Worm (Caenorhabditis elegans) whole organism, L1 larva: ENCODE measurements around the gene F53A9.6.

Source experiments
- C04F5.9 ChIP-seq: sonication (generic microtip); optimal IDR thresholded peaks from 2 replicates; lab custom pipeline; 2016; ENCODE audit warnings: missing genetic modification characterization, missing compliant biosample characterization
- C16A3.4 ChIP-seq: fragments of 150-350 bp; optimal IDR thresholded peaks from 2 replicates; lab custom pipeline; 2014; ENCODE audit warnings: missing biosample characterization, missing genetic modification characterization
- aha-1 ChIP-seq: fragments of 150-350 bp; optimal IDR thresholded peaks from 2 replicates; lab custom pipeline; 2014; ENCODE audit warnings: missing biosample characterization, missing genetic modification characterization
- alr-1 ChIP-seq: fragments of 200-800 bp; sonication (Bioruptor generic); optimal IDR thresholded peaks from 2 replicates; lab custom pipeline; 2018; ENCODE audit warnings: borderline replicate concordance, mild to moderate bottlenecking, missing genetic modification characterization, missing compliant biosample characterization
- blmp-1 ChIP-seq: fragments of 150-350 bp; optimal IDR thresholded peaks from 2 replicates; lab custom pipeline; 2014; ENCODE audit warnings: missing biosample characterization, missing genetic modification characterization
- ceh-63 ChIP-seq: fragments of 200-800 bp; sonication (Bioruptor generic); optimal IDR thresholded peaks from 2 replicates; lab custom pipeline; 2018; ENCODE audit warnings: mild to moderate bottlenecking, missing genetic modification characterization, missing compliant biosample characterization
- ceh-90 ChIP-seq: sonication (generic microtip); optimal IDR thresholded peaks from 2 replicates; lab custom pipeline; 2016; ENCODE audit warnings: missing genetic modification characterization, missing compliant biosample characterization
- ces-1 ChIP-seq: fragments of 150-350 bp; optimal IDR thresholded peaks from 2 replicates; lab custom pipeline; 2014; ENCODE audit warnings: missing biosample characterization, missing genetic modification reagents, missing genetic modification characterization
- dpl-1 ChIP-seq, 3 experiments: fragments of 150-350 bp in 2 of 3; sonication (generic microtip) in 1 of 3; optimal IDR thresholded peaks; 2 replicates each; lab custom pipeline; 2014 to 2017; ENCODE audit warnings: missing biosample characterization in 3 of 3, missing genetic modification characterization in 3 of 3, missing genetic modification reagents in 3 of 3
- dsc-1 ChIP-seq: sonication (generic microtip); optimal IDR thresholded peaks from 2 replicates; lab custom pipeline; 2016; ENCODE audit warnings: mild to moderate bottlenecking, missing genetic modification characterization, missing compliant biosample characterization
- efl-1 ChIP-seq, 4 experiments: fragments of 150-350 bp; optimal IDR thresholded peaks in 3 of 4; peaks in 1 of 4; 1 replicate in 1 of 4; 2 replicates in 3 of 4; lab custom pipeline; 2014; ENCODE audit warnings: missing biosample characterization in 2 of 4, missing genetic modification characterization in 2 of 4, missing genetic modification reagents in 2 of 4
- efl-3 ChIP-seq: fragments of 200-800 bp; sonication (Bioruptor generic); optimal IDR thresholded peaks from 2 replicates; lab custom pipeline; 2018; ENCODE audit warnings: mild to moderate bottlenecking, missing genetic modification characterization, missing compliant biosample characterization
- elt-3 ChIP-seq, 6 experiments: fragments of 150-350 bp in 1 of 6; sonication (generic microtip); optimal IDR thresholded peaks; 2 replicates each; lab custom pipeline; 2017 to 2018; ENCODE audit warnings: missing biosample characterization in 6 of 6, missing genetic modification characterization in 6 of 6, inconsistent platforms in 1 of 6
- fkh-8 ChIP-seq: sonication (generic microtip); optimal IDR thresholded peaks from 2 replicates; lab custom pipeline; 2016; ENCODE audit warnings: mild to moderate bottlenecking, missing genetic modification characterization, missing compliant biosample characterization
- fos-1 ChIP-seq: fragments of 150-350 bp; optimal IDR thresholded peaks from 2 replicates; lab custom pipeline; 2014; ENCODE audit warnings: missing biosample characterization, missing genetic modification characterization
- hlh-17 ChIP-seq: fragments of 200-800 bp; sonication (Bioruptor generic); optimal IDR thresholded peaks from 2 replicates; lab custom pipeline; 2018; ENCODE audit warnings: missing genetic modification characterization, mild to moderate bottlenecking, missing compliant biosample characterization, moderate library complexity, borderline replicate concordance
- hlh-4 ChIP-seq: sonication (generic microtip); optimal IDR thresholded peaks from 2 replicates; lab custom pipeline; 2016; ENCODE audit warnings: mild to moderate bottlenecking, missing genetic modification characterization, missing compliant biosample characterization
- jun-1 ChIP-seq: fragments of 150-350 bp; optimal IDR thresholded peaks from 2 replicates; lab custom pipeline; 2014; ENCODE audit warnings: missing biosample characterization, missing genetic modification reagents, missing genetic modification characterization
- lin-13 ChIP-seq: fragments of 150-350 bp; optimal IDR thresholded peaks from 2 replicates; lab custom pipeline; 2014; ENCODE audit warnings: missing biosample characterization, missing genetic modification reagents, missing genetic modification characterization
- lin-14 ChIP-seq: fragments of 200-800 bp; sonication (Bioruptor generic); optimal IDR thresholded peaks from 2 replicates; lab custom pipeline; 2018; ENCODE audit warnings: mild to moderate bottlenecking, missing genetic modification characterization, moderate library complexity, missing compliant biosample characterization
- lin-15B ChIP-seq: fragments of 150-350 bp; sonication (generic microtip); optimal IDR thresholded peaks from 3 replicates; lab custom pipeline; 2014; ENCODE audit warnings: missing biosample characterization, missing genetic modification characterization
- lin-35 ChIP-seq, 2 experiments: fragments of 150-350 bp; optimal IDR thresholded peaks; 2 replicates each; lab custom pipeline; 2014; ENCODE audit warnings: missing biosample characterization in 2 of 2, missing genetic modification characterization in 2 of 2, missing genetic modification reagents in 2 of 2
- lin-39 ChIP-seq: fragments of 150-350 bp; optimal IDR thresholded peaks from 2 replicates; lab custom pipeline; 2014; ENCODE audit warnings: missing biosample characterization, missing genetic modification reagents, missing genetic modification characterization
- lir-3 ChIP-seq: sonication (generic microtip); optimal IDR thresholded peaks from 2 replicates; lab custom pipeline; 2016; ENCODE audit warnings: mild to moderate bottlenecking, missing genetic modification characterization, moderate library complexity, missing compliant biosample characterization; ENCODE audit not compliant: poor library complexity
- lsy-2 ChIP-seq, 2 experiments: fragments of 150-350 bp; optimal IDR thresholded peaks; 2 replicates each; lab custom pipeline; 2014; ENCODE audit warnings: missing biosample characterization in 2 of 2, missing genetic modification characterization in 2 of 2
- mab-9 ChIP-seq: fragments of 200-800 bp; sonication (Bioruptor generic); IDR thresholded peaks from 2 replicates; pipeline ENCODE4 v1.3.6; 2022; ENCODE audit warnings: missing genetic modification reagents, missing genetic modification characterization, missing compliant biosample characterization
- mdl-1 ChIP-seq, 2 experiments: fragments of 150-350 bp; optimal IDR thresholded peaks; 2 replicates each; lab custom pipeline; 2014 to 2017; ENCODE audit warnings: missing biosample characterization in 2 of 2, missing genetic modification characterization in 2 of 2, inconsistent platforms in 1 of 2
- mep-1 ChIP-seq: fragments of 150-350 bp; optimal IDR thresholded peaks from 2 replicates; lab custom pipeline; 2014; ENCODE audit warnings: missing biosample characterization, missing genetic modification characterization
- nhr-11 ChIP-seq: fragments of 150-350 bp; optimal IDR thresholded peaks from 2 replicates; lab custom pipeline; 2014; ENCODE audit warnings: missing biosample characterization, missing genetic modification characterization
- nhr-19 ChIP-seq: fragments of 200-800 bp; sonication (Bioruptor generic); conservative IDR thresholded peaks from 2 replicates; pipeline ENCODE4 v1.3.6; 2022; ENCODE audit warnings: missing genetic modification characterization, missing compliant biosample characterization
- nhr-20 ChIP-seq: sonication (generic microtip); optimal IDR thresholded peaks from 2 replicates; lab custom pipeline; 2016; ENCODE audit warnings: mild to moderate bottlenecking, missing genetic modification characterization, missing compliant biosample characterization
- nhr-237 ChIP-seq: fragments of 150-350 bp; optimal IDR thresholded peaks from 2 replicates; lab custom pipeline; 2014; ENCODE audit warnings: missing biosample characterization, missing genetic modification characterization
- nhr-28 ChIP-seq: fragments of 150-350 bp; optimal IDR thresholded peaks from 2 replicates; lab custom pipeline; 2014; ENCODE audit warnings: missing biosample characterization, missing genetic modification characterization
- nhr-71 ChIP-seq: sonication (generic microtip); optimal IDR thresholded peaks from 2 replicates; lab custom pipeline; 2016; ENCODE audit warnings: mild to moderate bottlenecking, missing genetic modification characterization, moderate library complexity, missing compliant biosample characterization
- nhr-77 ChIP-seq: fragments of 150-350 bp; optimal IDR thresholded peaks from 2 replicates; lab custom pipeline; 2014; ENCODE audit warnings: missing biosample characterization, missing genetic modification characterization
- nhr-85 ChIP-seq: sonication (generic microtip); peaks from one replicate; lab custom pipeline; 2016; ENCODE audit warnings: missing genetic modification characterization, inconsistent platforms, missing compliant biosample characterization
- nhr-90 ChIP-seq: sonication (generic microtip); optimal IDR thresholded peaks from 2 replicates; lab custom pipeline; 2016; ENCODE audit warnings: mild to moderate bottlenecking, missing genetic modification characterization, missing compliant biosample characterization; ENCODE audit not compliant: poor library complexity
- snpc-4 ChIP-seq: fragments of 150-350 bp; optimal IDR thresholded peaks from 2 replicates; lab custom pipeline; 2014; ENCODE audit warnings: missing biosample characterization, missing genetic modification characterization
- snu-23 ChIP-seq: sonication (generic microtip); optimal IDR thresholded peaks from 2 replicates; lab custom pipeline; 2016; ENCODE audit warnings: missing genetic modification characterization, missing compliant biosample characterization
- tbx-2 ChIP-seq: sonication (generic microtip); optimal IDR thresholded peaks from 2 replicates; lab custom pipeline; 2016; ENCODE audit warnings: missing genetic modification characterization, missing compliant biosample characterization
- unc-30 ChIP-seq: sonication (generic microtip); optimal IDR thresholded peaks from 2 replicates; lab custom pipeline; 2017; ENCODE audit warnings: missing biosample characterization, missing genetic modification characterization
- unc-98 ChIP-seq: fragments of 200-800 bp; sonication (Bioruptor generic); IDR thresholded peaks from 2 replicates; pipeline ENCODE4 v1.3.6; 2022; ENCODE audit warnings: missing genetic modification characterization, missing compliant biosample characterization
- zag-1 ChIP-seq: fragments of 150-350 bp; optimal IDR thresholded peaks from 2 replicates; lab custom pipeline; 2014; ENCODE audit warnings: missing biosample characterization, missing genetic modification characterization
- zip-4 ChIP-seq: fragments of 200-800 bp; sonication (Bioruptor generic); optimal IDR thresholded peaks from 2 replicates; lab custom pipeline; 2018; ENCODE audit warnings: mild to moderate bottlenecking, missing genetic modification characterization, moderate library complexity, missing compliant biosample characterization
- ztf-4 ChIP-seq: fragments of 150-350 bp; optimal IDR thresholded peaks from 2 replicates; lab custom pipeline; 2014; ENCODE audit warnings: missing biosample characterization, missing genetic modification characterization

Gene F53A9.6

DNA sequence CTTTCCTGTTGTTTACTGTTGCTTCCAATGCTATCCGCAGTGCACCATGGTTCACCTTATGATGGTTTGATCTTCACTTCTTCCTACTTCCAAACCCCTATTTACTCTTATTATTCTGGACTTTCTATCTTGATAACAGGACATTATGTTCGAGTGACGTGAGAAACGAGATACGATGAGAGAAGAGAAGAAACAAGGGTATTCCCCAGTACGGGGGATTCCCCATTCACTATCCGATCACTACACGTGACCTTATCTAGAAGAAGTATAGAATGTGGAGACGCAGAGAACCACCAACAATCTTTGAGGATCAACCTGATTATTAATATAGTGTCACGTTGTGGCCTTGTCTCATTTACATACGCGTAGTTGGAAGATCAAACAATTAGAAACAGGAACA lies 38.9 kb upstream of the F53A9.6 start:
- TF ChIP-seq C04F5.9 (tag; lab: Kevin White, UChicago) (no peak), mab-9 (no peak), ces-1 (no peak), mep-1 (tag; lab: Kevin White, UChicago) (peak; percentile 4), mdl-1 (tag; optimal IDR thresholded peaks at IDR 0.05; lab: Kevin White, UChicago) (peak in 1 of 2 experiments; percentile 61), nhr-90 (tag; lab: Kevin White, UChicago) (peak; percentile 20), elt-3 (tag; optimal IDR thresholded peaks at IDR 0.05; lab: Kevin White, UChicago) (peak in 3 of 6 experiments; percentile 13 to 93 (median 75)), nhr-77 (no peak), nhr-71 (tag; lab: Kevin White, UChicago) (peak; percentile 58), nhr-20 (peak; percentile 60), lin-35 (GFP tag; optimal IDR thresholded peaks at IDR 0.05; lab: Kevin White, UChicago) (peak in 1 of 2 experiments; percentile 19), nhr-28 (tag; lab: Kevin White, UChicago) (no peak), dpl-1 (GFP tag; optimal IDR thresholded peaks at IDR 0.05; lab: Kevin White, UChicago) (no peak), lin-13 (GFP tag; lab: Kevin White, UChicago) (no peak), lin-39 (tag; lab: Kevin White, UChicago) (no peak), nhr-19 (GFP tag; lab: Robert Waterston, UW) (peak; percentile 25), blmp-1 (tag; lab: Kevin White, UChicago) (peak; percentile 89), lin-15B (tag; lab: Kevin White, UChicago) (no peak), nhr-85 (peak; percentile 90), efl-3 (GFP tag; lab: Kevin White, UChicago) (no peak), lsy-2 (tag; optimal IDR thresholded peaks at IDR 0.05; lab: Kevin White, UChicago) (peak in 1 of 2 experiments; percentile 27), nhr-11 (tag; lab: Kevin White, UChicago) (no peak), ztf-4 (peak; percentile 11), lir-3 (no peak), tbx-2 (tag; lab: Kevin White, UChicago) (peak; percentile 13), C16A3.4 (peak; percentile 21), dsc-1 (tag; lab: Kevin White, UChicago) (no peak), lin-14 (GFP tag; lab: Kevin White, UChicago) (peak; percentile 52), zag-1 (tag; lab: Kevin White, UChicago) (no peak), unc-30 (tag; lab: Kevin White, UChicago) (no peak), aha-1 (no peak), fkh-8 (tag; lab: Kevin White, UChicago) (no peak), hlh-4 (no peak), snu-23 (GFP tag; lab: Kevin White, UChicago) (peak; percentile 36), ceh-90 (tag; lab: Kevin White, UChicago) (no peak)
- TF ChIP-seq, all 84 proteins: peak for 16

DNA sequence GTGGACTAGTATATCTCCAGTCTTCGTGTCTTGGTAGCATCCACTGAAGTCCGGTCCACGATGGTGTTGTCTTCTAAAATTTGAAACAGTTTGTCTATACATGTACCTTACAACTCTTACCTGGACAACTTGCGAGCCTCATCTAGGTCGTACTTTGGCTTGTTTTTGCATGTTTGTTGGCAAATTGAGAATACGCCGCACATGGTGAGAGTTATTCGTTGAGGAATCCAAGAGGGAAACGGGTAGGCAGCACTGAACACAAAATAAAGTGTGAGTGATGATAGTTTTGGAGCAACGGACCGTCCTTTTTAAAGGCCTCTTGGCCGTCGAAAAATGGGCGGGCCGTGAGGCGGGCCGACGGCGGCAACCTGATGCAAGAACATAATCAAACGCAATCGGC lies 37.1 kb upstream of the F53A9.6 start, which contains the start of gene asns-2:
Gene asns-2, minus strand, starts transcription at position 282 of the 400 bp plus-strand sequence.
- TF ChIP-seq jun-1 (tag; lab: Kevin White, UChicago) (no peak), fos-1 (tag; lab: Kevin White, UChicago) (no peak), ztf-4 (no peak), alr-1 (tag; lab: Kevin White, UChicago) (no peak), mep-1 (tag; lab: Kevin White, UChicago) (no peak), unc-98 (GFP tag; lab: Robert Waterston, UW) (no peak), ceh-90 (tag; lab: Kevin White, UChicago) (no peak), ceh-63 (GFP tag; lab: Kevin White, UChicago) (no peak), ces-1 (no peak), hlh-17 (GFP tag; lab: Kevin White, UChicago) (no peak), nhr-71 (tag; lab: Kevin White, UChicago) (no peak), tbx-2 (tag; lab: Kevin White, UChicago) (no peak), nhr-28 (tag; lab: Kevin White, UChicago) (no peak), zag-1 (tag; lab: Kevin White, UChicago) (no peak), dpl-1 (GFP tag; optimal IDR thresholded peaks at IDR 0.05; lab: Kevin White, UChicago) (no peak), efl-1 (optimal IDR thresholded peaks at IDR 0.05; lab: Kevin White, UChicago) (no peak), efl-1 (GFP tag; optimal IDR thresholded peaks at IDR 0.05 in 1 of 2; lab: Kevin White, UChicago) (no peak), snpc-4 (no peak), nhr-237 (tag; lab: Kevin White, UChicago) (no peak), zip-4 (GFP tag; lab: Kevin White, UChicago) (no peak)
- TF ChIP-seq, all 84 proteins: peak for 0
